Worm (Caenorhabditis elegans) whole organism, L2 larva: Measurements from ENCODE around the gene cest-7.

ENCODE experiments used
- Y55F3AM.14 ChIP-seq: fragments of 200-800 bp; sonication (Bioruptor generic); optimal IDR thresholded peaks from 2 replicates; lab custom pipeline; 2018; ENCODE audit warnings: mild to moderate bottlenecking, missing genetic modification characterization, missing compliant biosample characterization
- ceh-16 ChIP-seq: fragments of 150-350 bp; optimal IDR thresholded peaks from 2 replicates; lab custom pipeline; 2014; ENCODE audit warnings: missing biosample characterization, missing genetic modification characterization
- ceh-82 ChIP-seq: fragments of 150-350 bp; optimal IDR thresholded peaks from 2 replicates; lab custom pipeline; 2014; ENCODE audit warnings: missing biosample characterization, missing genetic modification characterization
- egl-27 ChIP-seq: sonication (generic microtip); optimal IDR thresholded peaks from 3 replicates; lab custom pipeline; 2017; ENCODE audit warnings: missing biosample characterization, missing genetic modification reagents, missing genetic modification characterization
- elt-3 ChIP-seq: sonication (generic microtip); optimal IDR thresholded peaks from 2 replicates; lab custom pipeline; 2017; ENCODE audit warnings: missing biosample characterization, missing genetic modification characterization
- fos-1 ChIP-seq: fragments of 150-350 bp; optimal IDR thresholded peaks from 2 replicates; lab custom pipeline; 2014; ENCODE audit warnings: missing biosample characterization, missing genetic modification characterization
- nhr-11 ChIP-seq: fragments of 150-350 bp; optimal IDR thresholded peaks from 2 replicates; lab custom pipeline; 2014; ENCODE audit warnings: missing biosample characterization, missing genetic modification characterization
- nhr-23 ChIP-seq: fragments of 150-350 bp; optimal IDR thresholded peaks from 2 replicates; lab custom pipeline; 2014; ENCODE audit warnings: missing biosample characterization, missing genetic modification reagents, missing genetic modification characterization
- nhr-25 ChIP-seq: fragments of 150-350 bp; sonication (generic microtip); optimal IDR thresholded peaks from 3 replicates; lab custom pipeline; 2014; ENCODE audit warnings: missing biosample characterization, missing genetic modification characterization
- nhr-6 ChIP-seq: fragments of 150-350 bp; optimal IDR thresholded peaks from 2 replicates; lab custom pipeline; 2014; ENCODE audit warnings: missing biosample characterization, missing genetic modification characterization
- skn-1 ChIP-seq: sonication (generic microtip); optimal IDR thresholded peaks from 2 replicates; lab custom pipeline; 2017; ENCODE audit warnings: missing biosample characterization, missing genetic modification characterization
- snpc-4 ChIP-seq: fragments of 150-350 bp; optimal IDR thresholded peaks from 2 replicates; lab custom pipeline; 2014; ENCODE audit warnings: missing biosample characterization, missing genetic modification characterization
- unc-62 ChIP-seq: fragments of 150-350 bp; optimal IDR thresholded peaks from 2 replicates; lab custom pipeline; 2014; ENCODE audit warnings: missing biosample characterization, missing genetic modification reagents, missing genetic modification characterization
- zag-1 ChIP-seq: fragments of 150-350 bp; optimal IDR thresholded peaks from 2 replicates; lab custom pipeline; 2014; ENCODE audit warnings: missing biosample characterization, missing genetic modification characterization

ce11 chrX:12186592-12186991, 43.2 kb upstream of the cest-7 start:
- TF ChIP-seq skn-1 (tag; lab: Kevin White, UChicago) = no peak
- no peak for TF ChIP-seq egl-27
- no peak for TF ChIP-seq zag-1 (tag; lab: Kevin White, UChicago)
- TF ChIP-seq nhr-11 = no peak
- no peak for TF ChIP-seq elt-3 (tag; lab: Kevin White, UChicago)
- TF ChIP-seq nhr-23 (tag; lab: Kevin White, UChicago) = no peak
- no peak for TF ChIP-seq ceh-16 (tag; lab: Kevin White, UChicago)
- TF ChIP-seq fos-1 (tag; lab: Kevin White, UChicago) = no peak
- TF ChIP-seq unc-62 (GFP tag; lab: Kevin White, UChicago) = no peak
- TF ChIP-seq Y55F3AM.14 (GFP tag; lab: Kevin White, UChicago) = no peak
- no peak for TF ChIP-seq nhr-6
- no peak for TF ChIP-seq nhr-25 (tag; lab: Kevin White, UChicago)
- no peak for TF ChIP-seq snpc-4 (tag; lab: Kevin White, UChicago)
- no peak for TF ChIP-seq ceh-82
